Fruit fly (Drosophila melanogaster) whole organism, embryonic: ENCODE results near the gene fzo.

ENCODE experiments used
- Bdp1 ChIP-seq: fragments of 200-800 bp; sonication (Bioruptor generic); optimal IDR thresholded peaks from 3 replicates; lab custom pipeline; 2016; ENCODE audit warnings: missing biosample characterization, missing genetic modification characterization
- BtbVII ChIP-seq: fragments of 200-800 bp; sonication (Bioruptor generic); optimal IDR thresholded peaks from 3 replicates; lab custom pipeline; 2017; ENCODE audit warnings: missing biosample characterization, mild to moderate bottlenecking, missing genetic modification characterization
- CG10543 ChIP-seq: fragments of 200-800 bp; sonication (Bioruptor generic); optimal IDR thresholded peaks from 3 replicates; lab custom pipeline; 2017; ENCODE audit warnings: missing biosample characterization, mild to moderate bottlenecking, missing genetic modification characterization, moderate library complexity
- CG11504 ChIP-seq: fragments of 200-800 bp; sonication (Bioruptor generic); optimal IDR thresholded peaks from 3 replicates; lab custom pipeline; 2019; ENCODE audit warnings: missing biosample characterization, mild to moderate bottlenecking, missing genetic modification characterization, moderate library complexity
- CG11695 ChIP-seq: fragments of 200-800 bp; sonication (Bioruptor generic); IDR thresholded peaks from 3 replicates; pipeline ENCODE4 v1.3.6; 2022; ENCODE audit warnings: missing biosample characterization, missing genetic modification characterization
- CG15514 ChIP-seq: fragments of 200-800 bp; sonication (Bioruptor generic); optimal IDR thresholded peaks from 3 replicates; lab custom pipeline; 2017; ENCODE audit warnings: missing biosample characterization, missing genetic modification characterization, mild to moderate bottlenecking, moderate library complexity, missing genetic modification reagents
- CG15696 ChIP-seq: fragments of 200-800 bp; sonication (Bioruptor generic); optimal IDR thresholded peaks from 2 replicates; lab custom pipeline; 2019; ENCODE audit warnings: missing biosample characterization, mild to moderate bottlenecking, missing genetic modification characterization, moderate library complexity
- CG16813 ChIP-seq: fragments of 200-800 bp; sonication (Bioruptor generic); IDR thresholded peaks from 3 replicates; pipeline ENCODE4 v1.3.6; 2022; ENCODE audit warnings: missing biosample characterization, missing genetic modification characterization; ENCODE audit not compliant: partially characterized antibody
- CG18476 ChIP-seq: fragments of 200-800 bp; sonication (Bioruptor generic); optimal IDR thresholded peaks from 2 replicates; lab custom pipeline; 2016; ENCODE audit warnings: missing biosample characterization, mild to moderate bottlenecking, missing genetic modification characterization
- CG18599 ChIP-seq: fragments of 200-800 bp; sonication (Bioruptor generic); optimal IDR thresholded peaks from 3 replicates; lab custom pipeline; 2017; ENCODE audit warnings: missing biosample characterization, missing genetic modification characterization, mild to moderate bottlenecking, moderate library complexity, missing genetic modification reagents
- CG2678 ChIP-seq: fragments of 200-800 bp; sonication (Bioruptor generic); optimal IDR thresholded peaks from 3 replicates; lab custom pipeline; 2019; ENCODE audit warnings: missing biosample characterization, mild to moderate bottlenecking, missing genetic modification characterization, moderate library complexity
- CG31365 ChIP-seq: fragments of 200-800 bp; sonication (Bioruptor generic); optimal IDR thresholded peaks from 2 replicates; lab custom pipeline; 2018; ENCODE audit warnings: missing biosample characterization, mild to moderate bottlenecking, missing genetic modification characterization
- CG32767 ChIP-seq: fragments of 200-800 bp; sonication (Bioruptor generic); IDR thresholded peaks from 2 replicates; pipeline ENCODE4 v1.3.6; 2022; ENCODE audit warnings: missing biosample characterization, missing genetic modification characterization
- CG4328 ChIP-seq: fragments of 200-800 bp; sonication (Bioruptor generic); optimal IDR thresholded peaks from 3 replicates; lab custom pipeline; 2017; ENCODE audit warnings: missing biosample characterization, missing genetic modification reagents, missing genetic modification characterization
- CG7786 ChIP-seq: fragments of 200-800 bp; sonication (Bioruptor generic); optimal IDR thresholded peaks from 2 replicates; lab custom pipeline; 2016; ENCODE audit warnings: missing biosample characterization, missing genetic modification characterization
- CG8290 ChIP-seq, 3 experiments: fragments of 200-800 bp; sonication (Bioruptor generic); optimal IDR thresholded peaks; 2 replicates each; lab custom pipeline; 2016 to 2019; ENCODE audit warnings: missing biosample characterization in 3 of 3, missing genetic modification characterization in 3 of 3, mild to moderate bottlenecking in 2 of 3, moderate library complexity in 1 of 3
- CrebB ChIP-seq: fragments of 200-800 bp; sonication (Bioruptor generic); optimal IDR thresholded peaks from 3 replicates; lab custom pipeline; 2018; ENCODE audit warnings: missing biosample characterization, mild to moderate bottlenecking, missing genetic modification characterization
- Drgx ChIP-seq: fragments of 200-800 bp; sonication (Bioruptor generic); IDR thresholded peaks from 2 replicates; pipeline ENCODE4 v1.3.6; 2022; ENCODE audit warnings: missing biosample characterization, missing genetic modification characterization
- Fer1 ChIP-seq: fragments of 200-800 bp; sonication (Bioruptor generic); optimal IDR thresholded peaks from 2 replicates; lab custom pipeline; 2017; ENCODE audit warnings: missing biosample characterization, mild to moderate bottlenecking, missing genetic modification characterization
- HHEX ChIP-seq: fragments of 200-800 bp; sonication (Bioruptor generic); optimal IDR thresholded peaks from 3 replicates; lab custom pipeline; 2017; ENCODE audit warnings: missing biosample characterization, mild to moderate bottlenecking, missing genetic modification characterization, missing genetic modification reagents
- HLH3B ChIP-seq: fragments of 200-800 bp; sonication (Bioruptor generic); IDR thresholded peaks from 2 replicates; pipeline ENCODE4 v1.3.6; 2022; ENCODE audit warnings: missing biosample characterization, missing genetic modification characterization
- HLHmδ ChIP-seq: fragments of 200-800 bp; sonication (Bioruptor generic); optimal IDR thresholded peaks from 2 replicates; lab custom pipeline; 2018; ENCODE audit warnings: missing biosample characterization, mild to moderate bottlenecking, missing genetic modification characterization, moderate library complexity
- Hmr ChIP-seq: fragments of 200-800 bp; sonication (Bioruptor generic); optimal IDR thresholded peaks from 3 replicates; lab custom pipeline; 2017; ENCODE audit warnings: mild to moderate bottlenecking, missing biosample characterization, missing genetic modification reagents, missing genetic modification characterization
- Hr39 ChIP-seq: fragments of >200 bp; optimal IDR thresholded peaks from 2 replicates; lab custom pipeline; 2017
- MTF-1 ChIP-seq: fragments of 200-800 bp; sonication (Bioruptor generic); optimal IDR thresholded peaks from 2 replicates; lab custom pipeline; 2018; ENCODE audit warnings: missing biosample characterization, mild to moderate bottlenecking, missing genetic modification characterization, borderline replicate concordance
- Mes4 ChIP-seq: fragments of 200-800 bp; sonication (Bioruptor generic); optimal IDR thresholded peaks from 2 replicates; lab custom pipeline; 2016; ENCODE audit warnings: missing biosample characterization, missing genetic modification characterization
- Sin3A ChIP-seq: fragments of >200 bp; optimal IDR thresholded peaks from 2 replicates; lab custom pipeline; 2018
- Sox100B ChIP-seq: fragments of 200-800 bp; sonication (Bioruptor generic); optimal IDR thresholded peaks from 3 replicates; lab custom pipeline; 2018; ENCODE audit warnings: missing biosample characterization, mild to moderate bottlenecking, missing genetic modification characterization
- Spps ChIP-seq: fragments of 200-800 bp; sonication (Bioruptor generic); optimal IDR thresholded peaks from 2 replicates; lab custom pipeline; 2018; ENCODE audit warnings: missing biosample characterization, mild to moderate bottlenecking, missing genetic modification characterization
- Vsx1 ChIP-seq: fragments of 200-800 bp; sonication (Bioruptor generic); optimal IDR thresholded peaks from 2 replicates; lab custom pipeline; 2017; ENCODE audit warnings: missing biosample characterization, mild to moderate bottlenecking, missing genetic modification characterization, missing genetic modification reagents
- br ChIP-seq: fragments of >200 bp; optimal IDR thresholded peaks from 2 replicates; lab custom pipeline; 2017
- caup ChIP-seq: fragments of 200-800 bp; sonication (Bioruptor generic); optimal IDR thresholded peaks from 3 replicates; lab custom pipeline; 2017; ENCODE audit warnings: missing biosample characterization, mild to moderate bottlenecking, missing genetic modification characterization, moderate library complexity; ENCODE audit not compliant: severe bottlenecking
- dati ChIP-seq: fragments of 200-800 bp; sonication (Bioruptor generic); IDR thresholded peaks from 2 replicates; pipeline ENCODE4 v1.3.6; 2022; ENCODE audit warnings: missing biosample characterization, missing genetic modification characterization
- dmrt99B ChIP-seq: fragments of 200-800 bp; sonication (Bioruptor generic); optimal IDR thresholded peaks from 2 replicates; lab custom pipeline; 2018; ENCODE audit warnings: missing biosample characterization, mild to moderate bottlenecking, missing genetic modification characterization, moderate library complexity
- emc ChIP-seq: fragments of 200-800 bp; sonication (Bioruptor generic); optimal IDR thresholded peaks from 2 replicates; lab custom pipeline; 2016; ENCODE audit warnings: missing biosample characterization, missing genetic modification characterization
- fd64A ChIP-seq: fragments of 200-800 bp; sonication (Bioruptor generic); optimal IDR thresholded peaks from 3 replicates; lab custom pipeline; 2018; ENCODE audit warnings: missing biosample characterization, mild to moderate bottlenecking, missing genetic modification characterization
- gem ChIP-seq: fragments of 200-800 bp; sonication (Bioruptor generic); optimal IDR thresholded peaks from 2 replicates; lab custom pipeline; 2019; ENCODE audit warnings: missing biosample characterization, mild to moderate bottlenecking, missing genetic modification characterization, moderate library complexity
- gsb-n ChIP-seq: fragments of 200-800 bp; sonication (Bioruptor generic); optimal IDR thresholded peaks from 3 replicates; lab custom pipeline; 2018; ENCODE audit warnings: missing biosample characterization, mild to moderate bottlenecking, missing genetic modification characterization
- gt ChIP-seq: fragments of 200-800 bp; sonication (Bioruptor generic); IDR thresholded peaks from 2 replicates; pipeline ENCODE4 v1.3.6; 2022; ENCODE audit warnings: missing biosample characterization, missing genetic modification characterization
- hbn ChIP-seq: fragments of 200-800 bp; sonication (Bioruptor generic); IDR thresholded peaks from 2 replicates; pipeline ENCODE4 v1.3.6; 2022; ENCODE audit warnings: missing biosample characterization, missing genetic modification characterization; ENCODE audit not compliant: partially characterized antibody
- lab ChIP-seq: fragments of 200-800 bp; sonication (Bioruptor generic); optimal IDR thresholded peaks from 3 replicates; lab custom pipeline; 2017; ENCODE audit warnings: missing biosample characterization, missing genetic modification characterization, mild to moderate bottlenecking, moderate library complexity, missing genetic modification reagents
- lilli ChIP-seq: fragments of 200-800 bp; sonication (Bioruptor generic); optimal IDR thresholded peaks from 3 replicates; lab custom pipeline; 2016; ENCODE audit warnings: missing biosample characterization, missing genetic modification characterization
- mirr ChIP-seq: fragments of 200-800 bp; sonication (Bioruptor generic); optimal IDR thresholded peaks from 3 replicates; lab custom pipeline; 2018; ENCODE audit warnings: missing biosample characterization, mild to moderate bottlenecking, missing genetic modification characterization
- pfk ChIP-seq: fragments of 200-800 bp; sonication (Bioruptor generic); optimal IDR thresholded peaks from 2 replicates; lab custom pipeline; 2018; ENCODE audit warnings: missing biosample characterization, mild to moderate bottlenecking, missing genetic modification characterization, moderate library complexity
- scrt ChIP-seq: fragments of 200-800 bp; sonication (Bioruptor generic); optimal IDR thresholded peaks from 2 replicates; lab custom pipeline; 2018; ENCODE audit warnings: missing biosample characterization, mild to moderate bottlenecking, missing genetic modification characterization, moderate library complexity
- shn ChIP-seq: fragments of 200-800 bp; sonication (Bioruptor generic); optimal IDR thresholded peaks from 3 replicates; lab custom pipeline; 2016; ENCODE audit warnings: missing biosample characterization, missing genetic modification characterization
- sim ChIP-seq: fragments of 200-800 bp; sonication (Bioruptor generic); IDR thresholded peaks from 2 replicates; pipeline ENCODE4 v1.3.6; 2022; ENCODE audit warnings: missing biosample characterization, missing genetic modification characterization
- tll ChIP-seq, 2 experiments: fragments of 200-800 bp in 1 of 2; fragments of >200 bp in 1 of 2; sonication (Bioruptor generic) in 1 of 2; optimal IDR thresholded peaks; 2 replicates each; lab custom pipeline; 2017 to 2019; ENCODE audit warnings: missing biosample characterization in 2 of 2, missing genetic modification characterization in 2 of 2, mild to moderate bottlenecking in 1 of 2, moderate library complexity in 1 of 2
- trem ChIP-seq: fragments of 200-800 bp; optimal IDR thresholded peaks from 3 replicates; lab custom pipeline; 2019; ENCODE audit warnings: missing biosample characterization, mild to moderate bottlenecking, missing genetic modification characterization, moderate library complexity

fzo gene

dm6 chr3R:23180980-23181630 is 22.7 kb downstream of the fzo start (continued):
- TF ChIP-seq CG4328, result no peak
- no peak for TF ChIP-seq Hr39
- no peak for TF ChIP-seq Vsx1 (GFP tag; lab: Kevin White, UChicago)
- TF ChIP-seq dati (GFP tag; lab: Robert Waterston, UW), result no peak
- peak; percentile 2 for TF ChIP-seq CG18476 (GFP tag; lab: Kevin White, UChicago)
- TF ChIP-seq Bdp1 (GFP tag; lab: Kevin White, UChicago), result no peak
- TF ChIP-seq gem, result peak; percentile 48
- no peak for TF ChIP-seq CG32767
- TF ChIP-seq scrt (GFP tag; lab: Kevin White, UChicago), result no peak
- peak; percentile 60 for TF ChIP-seq CG11504
- TF ChIP-seq trem, result no peak
- peak; percentile 31 for TF ChIP-seq CG15514 (GFP tag; lab: Kevin White, UChicago)
- TF ChIP-seq CG10543 (GFP tag; lab: Kevin White, UChicago), result no peak
- no peak for TF ChIP-seq Mes4 (GFP tag; lab: Kevin White, UChicago)
- no peak for TF ChIP-seq emc
- TF ChIP-seq CG31365, result peak; percentile 12
- no peak for TF ChIP-seq pfk (GFP tag; lab: Kevin White, UChicago)
- TF ChIP-seq CG18599 (GFP tag; lab: Kevin White, UChicago), result peak; percentile 15
- TF ChIP-seq CG15696 (tag; lab: Kevin White, UChicago), result peak; percentile 14
- TF ChIP-seq MTF-1 (GFP tag; lab: Kevin White, UChicago), result peak; percentile 40
- peak; percentile 23 for TF ChIP-seq fd64A (GFP tag; lab: Kevin White, UChicago)
- peak; percentile 15 for TF ChIP-seq Sox100B (GFP tag; lab: Kevin White, UChicago)
- TF ChIP-seq mirr (GFP tag; lab: Kevin White, UChicago), result peak; percentile 34
- peak; percentile 6 for TF ChIP-seq gsb-n (tag; lab: Kevin White, UChicago)
- peak; percentile 17 for TF ChIP-seq dmrt99B (tag; lab: Kevin White, UChicago)
- no peak for TF ChIP-seq HLH3B (GFP tag; lab: Robert Waterston, UW)
- no peak for TF ChIP-seq Sin3A (lab: Kevin White, UChicago)
- peak; percentile 29; the same call in 1 of the 3 replicates for TF ChIP-seq CG11695 (GFP tag; lab: Robert Waterston, UW)
- TF ChIP-seq Spps, result peak; percentile 41
- TF ChIP-seq HHEX, result peak; percentile 18
- TF ChIP-seq lilli (GFP tag; lab: Kevin White, UChicago), result no peak
- TF ChIP-seq tll (GFP tag; optimal IDR thresholded peaks at IDR 0.05; lab: Kevin White, UChicago), result no peak
- TF ChIP-seq, all 482 proteins: peak for 57

dm6 chr3R:23179336-23179735 is 24.5 kb downstream of the fzo start:
- TF ChIP-seq br (no peak), BtbVII (peak; percentile 16), Drgx (no peak), hbn (GFP tag; lab: Robert Waterston, UW) (no peak), CG8290 (GFP tag; optimal IDR thresholded peaks at IDR 0.05; lab: Kevin White, UChicago) (no peak), CG8290 (tag; optimal IDR thresholded peaks at IDR 0.05; lab: Kevin White, UChicago) (peak in 1 of 2 experiments; percentile 28), lab (GFP tag; lab: Kevin White, UChicago) (peak; percentile 16), CG16813 (no peak), gem (peak; percentile 1), sim (GFP tag; lab: Robert Waterston, UW) (no peak), CG15514 (GFP tag; lab: Kevin White, UChicago) (peak; percentile 25), CG2678 (tag; lab: Kevin White, UChicago) (peak; percentile 33), caup (GFP tag; lab: Kevin White, UChicago) (peak; percentile 21), gt (GFP tag; lab: Robert Waterston, UW) (no peak), fd64A (GFP tag; lab: Kevin White, UChicago) (no peak), CG7786 (no peak), HLHmδ (GFP tag; lab: Kevin White, UChicago) (no peak), CrebB (no peak), shn (GFP tag; lab: Kevin White, UChicago) (no peak), Fer1 (GFP tag; lab: Kevin White, UChicago) (peak; percentile 10), Hmr (peak; percentile 47)
